In the genomic region with DNA sequence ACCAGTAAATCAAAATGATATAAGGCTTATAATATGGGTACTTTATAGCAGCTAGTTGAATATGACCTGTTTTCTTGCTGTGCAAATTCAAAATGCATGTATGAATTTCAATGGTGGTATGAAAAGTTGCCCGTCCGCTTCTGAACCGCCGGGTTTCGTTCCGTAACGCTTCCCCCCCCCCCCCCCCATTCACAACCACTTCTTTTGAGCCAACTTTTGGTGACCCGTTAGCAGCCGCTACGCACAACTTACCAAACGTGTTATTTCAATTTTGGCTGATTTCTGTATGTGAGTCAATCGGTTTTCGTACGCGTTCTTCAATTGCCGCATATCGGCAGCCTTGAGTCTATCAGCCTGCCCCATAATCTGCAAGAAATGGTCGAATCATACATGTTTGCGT, we compare ENCODE assay signal across 3 fruit fly cellular contexts.
TF ChIP-seq lines count a peak whose summit lies in the region.

No protein-coding gene starts in this region.

- TF ChIP-seq CTCF in whole organism, embryonic (GFP tag; optimal IDR thresholded peaks at IDR 0.05; lab: Kevin White, UChicago): no peak

TF ChIP-seq in whole organism, embryonic, 481 proteins besides CTCF, POLR2A, EP300 and RAD21:
- TF ChIP-seq wek (GFP tag; optimal IDR thresholded peaks at IDR 0.05; lab: Kevin White, UChicago) (no peak), CG6175 (GFP tag; IDR thresholded peaks at IDR 0.05; lab: Robert Waterston, UW) (0 out of 3 replicates have a peak, but pooled peaks have one; percentile 32), fd3F (GFP tag; optimal IDR thresholded peaks at IDR 0.05; lab: Kevin White, UChicago) (no peak), ara (GFP tag; IDR thresholded peaks at IDR 0.05; lab: Robert Waterston, UW) (0 out of 2 replicates have a peak, but pooled peaks have one; percentile 9), dan (GFP tag; IDR thresholded peaks at IDR 0.05; lab: Robert Waterston, UW) (no peak), crol (GFP tag; IDR thresholded peaks at IDR 0.05; lab: Robert Waterston, UW) (peak; percentile 49), crp (GFP tag; optimal IDR thresholded peaks at IDR 0.05; lab: Kevin White, UChicago) (no peak), Sin3A (optimal IDR thresholded peaks at IDR 0.05; lab: Kevin White, UChicago) (no peak), CG15601 (tag; optimal IDR thresholded peaks at IDR 0.05; lab: Kevin White, UChicago) (no peak), pb (GFP tag; optimal IDR thresholded peaks at IDR 0.05; lab: Kevin White, UChicago) (no peak), Pdp1 (GFP tag; optimal IDR thresholded peaks at IDR 0.05; lab: Kevin White, UChicago) (peak in 1 of 2 experiments; percentile 23), chinmo (GFP tag; IDR thresholded peaks at IDR 0.05; lab: Robert Waterston, UW; ENCODE audit: partially characterized antibody) (peak; percentile 64; the same call in 3 of the 4 replicates)

TF ChIP-seq in whole organism, prepupa, 60 proteins besides CTCF, POLR2A, EP300 and RAD21:
- no peak for TF ChIP-seq CG7368 (GFP tag; optimal IDR thresholded peaks at IDR 0.05; lab: Kevin White, UChicago)
- TF ChIP-seq CG8319 (GFP tag; optimal IDR thresholded peaks at IDR 0.05; lab: Kevin White, UChicago): no peak
- TF ChIP-seq CG10631 (GFP tag; optimal IDR thresholded peaks at IDR 0.05; lab: Kevin White, UChicago): no peak
- no peak for TF ChIP-seq Sox14 (GFP tag; optimal IDR thresholded peaks at IDR 0.05; lab: Kevin White, UChicago)
- peak; percentile 53 for TF ChIP-seq Eip78C (GFP tag; lab: Kevin White, UChicago)
- TF ChIP-seq CG6808 (GFP tag; optimal IDR thresholded peaks at IDR 0.05; lab: Kevin White, UChicago): no peak

TF ChIP-seq in whole organism, pupa, 21 proteins besides CTCF, POLR2A, EP300 and RAD21:
- TF ChIP-seq CG9948 (tag; optimal IDR thresholded peaks at IDR 0.05; lab: Kevin White, UChicago): no peak
- TF ChIP-seq fd96Ca (GFP tag; IDR thresholded peaks at IDR 0.05; lab: Robert Waterston, UW): 0 out of 3 replicates have a peak, but pooled peaks have one; percentile 17
- no peak for TF ChIP-seq Pif1B (GFP tag; optimal IDR thresholded peaks at IDR 0.05; lab: Kevin White, UChicago)
- TF ChIP-seq Snoo (tag; optimal IDR thresholded peaks at IDR 0.05; lab: Kevin White, UChicago): no peak
- no peak for TF ChIP-seq CG34367 (tag; optimal IDR thresholded peaks at IDR 0.05; lab: Kevin White, UChicago)
- no peak for TF ChIP-seq Pif1A (GFP tag; optimal IDR thresholded peaks at IDR 0.05; lab: Kevin White, UChicago)
- no peak for TF ChIP-seq CG8301 (tag; optimal IDR thresholded peaks at IDR 0.05; lab: Kevin White, UChicago)
- no peak for TF ChIP-seq CG4496 (GFP tag; IDR thresholded peaks at IDR 0.05; lab: Robert Waterston, UW)
- TF ChIP-seq D1 (tag; optimal IDR thresholded peaks at IDR 0.05; lab: Kevin White, UChicago): no peak
- peak; percentile 19 for TF ChIP-seq CG13204 (GFP tag; optimal IDR thresholded peaks at IDR 0.05; lab: Kevin White, UChicago)
- no peak for TF ChIP-seq rn (GFP tag; IDR thresholded peaks at IDR 0.05; lab: Robert Waterston, UW)
